Worm (Caenorhabditis elegans) whole organism, midembryonic: ENCODE measurements around the gene E02H1.1.

Experiments used
- T22C8.4 ChIP-seq: fragments of 200-800 bp; sonication (Bioruptor generic); IDR thresholded peaks from 2 replicates; pipeline ENCODE4 v1.3.6; 2022; ENCODE audit warnings: missing genetic modification characterization, missing compliant biosample characterization
- cog-1 ChIP-seq: sonication (generic microtip); optimal IDR thresholded peaks from 2 replicates; lab custom pipeline; 2016; ENCODE audit warnings: missing genetic modification characterization, missing compliant biosample characterization
- flt-1 ChIP-seq: fragments of 200-800 bp; sonication (Bioruptor generic); IDR thresholded peaks from 2 replicates; pipeline ENCODE4 v1.3.6; 2022; ENCODE audit warnings: missing genetic modification characterization, missing compliant biosample characterization
- klf-2 ChIP-seq: fragments of 200-800 bp; sonication (Bioruptor generic); conservative IDR thresholded peaks from 2 replicates; pipeline ENCODE4 v1.3.6; 2022; ENCODE audit warnings: missing genetic modification reagents, missing genetic modification characterization, missing compliant biosample characterization
- med-1 ChIP-seq: sonication (generic microtip); optimal IDR thresholded peaks from 2 replicates; lab custom pipeline; 2017; ENCODE audit warnings: missing genetic modification characterization, mild to moderate bottlenecking, missing compliant biosample characterization, antibody characterized with exemption, missing genetic modification reagents; ENCODE audit not compliant: insufficient read depth
- ref-1 ChIP-seq: fragments of 200-800 bp; sonication (Bioruptor generic); conservative IDR thresholded peaks from 2 replicates; pipeline ENCODE4 v1.3.6; 2022; ENCODE audit warnings: missing genetic modification reagents, missing genetic modification characterization, missing compliant biosample characterization
- tab-1 ChIP-seq: fragments of 200-800 bp; sonication (Bioruptor generic); IDR thresholded peaks from 2 replicates; pipeline ENCODE4 v1.3.6; 2022; ENCODE audit warnings: missing genetic modification characterization, missing compliant biosample characterization
- ztf-23 ChIP-seq: fragments of 200-800 bp; sonication (Bioruptor generic); IDR thresholded peaks from 2 replicates; pipeline ENCODE4 v1.3.6; 2022; ENCODE audit warnings: missing genetic modification reagents, missing genetic modification characterization, missing compliant biosample characterization
- ztf-29 ChIP-seq: fragments of 200-800 bp; sonication (Bioruptor generic); IDR thresholded peaks from 2 replicates; pipeline ENCODE4 v1.3.6; 2022; ENCODE audit warnings: missing genetic modification reagents, missing genetic modification characterization, missing compliant biosample characterization

E02H1.1 gene

DNA sequence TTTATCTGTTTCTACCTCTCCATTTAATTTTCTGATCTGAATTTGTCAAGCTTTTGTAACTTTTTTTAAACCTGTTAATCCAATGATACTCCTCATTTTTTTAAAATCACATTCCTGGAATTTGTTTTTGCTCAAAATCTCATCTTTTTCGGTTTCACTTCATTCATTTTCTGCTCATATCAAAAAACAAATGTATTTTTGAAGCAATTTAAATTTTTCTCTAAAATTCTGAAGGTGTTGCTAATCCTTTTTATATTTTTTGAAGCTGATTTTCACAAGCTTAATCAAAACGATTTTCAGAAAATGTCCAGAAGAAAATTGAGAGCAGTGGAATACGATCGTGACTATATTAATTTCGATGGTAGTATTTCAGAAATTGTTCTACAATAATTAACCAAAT, 4.0 kb upstream of the E02H1.1 start, which contains the start of gene E02H1.5:
Gene E02H1.5 (plus strand): TSS at position 301 of the 400 bp plus-strand sequence.
- TF ChIP-seq cog-1 (tag; lab: Kevin White, UChicago) (no peak), med-1 (GFP tag; lab: Kevin White, UChicago) (no peak), flt-1 (GFP tag; lab: Robert Waterston, UW) (no peak)

DNA sequence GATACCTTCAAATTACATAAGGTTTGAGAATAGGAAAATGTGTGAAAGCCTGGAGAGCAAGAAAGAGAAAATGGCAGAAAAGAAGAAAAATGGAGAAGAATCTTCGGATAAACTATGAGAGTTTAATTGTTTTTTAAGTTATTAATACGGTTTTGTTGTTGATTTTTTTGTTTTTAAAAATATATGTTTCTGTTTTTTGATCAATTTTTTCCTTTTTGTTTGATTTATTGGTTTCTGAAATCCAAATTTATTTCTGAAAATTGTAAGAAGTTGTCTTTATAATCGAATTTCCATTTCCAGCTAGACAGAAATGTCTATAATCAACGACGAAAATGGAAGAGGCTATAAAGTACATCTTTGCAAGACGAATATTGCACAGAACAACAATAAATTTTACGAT, 1.8 kb upstream of the E02H1.1 start, which contains the start of gene parp-2:
Gene parp-2 (plus strand): TSS at position 301 of the 400 bp plus-strand sequence.
- TF ChIP-seq klf-2 (GFP tag; lab: Robert Waterston, UW) (no peak), med-1 (GFP tag; lab: Kevin White, UChicago) (no peak), ztf-23 (GFP tag; lab: Robert Waterston, UW) (no peak), flt-1 (GFP tag; lab: Robert Waterston, UW) (no peak), ztf-29 (GFP tag; lab: Robert Waterston, UW) (no peak), tab-1 (GFP tag; lab: Robert Waterston, UW) (no peak), cog-1 (tag; lab: Kevin White, UChicago) (no peak), ref-1 (GFP tag; lab: Robert Waterston, UW) (no peak), T22C8.4 (GFP tag; lab: Robert Waterston, UW) (no peak)

DNA sequence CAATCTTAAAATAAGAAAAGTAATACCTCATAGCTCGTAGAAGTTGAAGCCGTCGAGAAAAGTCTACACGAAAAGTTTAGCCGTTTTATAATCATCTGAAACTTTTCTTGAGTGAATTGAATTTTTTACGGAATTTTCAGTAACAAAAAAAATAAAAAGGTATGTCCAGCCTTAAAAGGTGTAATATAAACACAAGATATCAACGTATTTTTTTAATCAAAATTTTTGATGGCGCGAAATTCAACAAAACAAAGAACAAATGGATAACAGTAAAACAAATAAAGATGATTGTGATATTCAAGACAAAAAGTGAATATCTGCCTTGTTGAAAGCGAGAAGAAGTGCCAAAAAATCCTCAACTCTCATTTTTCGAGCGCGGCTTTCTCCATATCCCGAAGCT, 1.3 kb downstream of the E02H1.1 start, which contains the start of gene eral-1:
Gene eral-1 (minus strand): TSS at position 101 of the 400 bp plus-strand sequence.
- no peak for TF ChIP-seq cog-1 (tag; lab: Kevin White, UChicago)
- no peak for TF ChIP-seq ref-1 (GFP tag; lab: Robert Waterston, UW)
- TF ChIP-seq T22C8.4 (GFP tag; lab: Robert Waterston, UW), result no peak
- no peak for TF ChIP-seq klf-2 (GFP tag; lab: Robert Waterston, UW)
- no peak for TF ChIP-seq ztf-23 (GFP tag; lab: Robert Waterston, UW)
- TF ChIP-seq ztf-29 (GFP tag; lab: Robert Waterston, UW), result no peak
- TF ChIP-seq tab-1 (GFP tag; lab: Robert Waterston, UW), result no peak
- TF ChIP-seq flt-1 (GFP tag; lab: Robert Waterston, UW), result no peak
- TF ChIP-seq med-1 (GFP tag; lab: Kevin White, UChicago), result no peak

DNA sequence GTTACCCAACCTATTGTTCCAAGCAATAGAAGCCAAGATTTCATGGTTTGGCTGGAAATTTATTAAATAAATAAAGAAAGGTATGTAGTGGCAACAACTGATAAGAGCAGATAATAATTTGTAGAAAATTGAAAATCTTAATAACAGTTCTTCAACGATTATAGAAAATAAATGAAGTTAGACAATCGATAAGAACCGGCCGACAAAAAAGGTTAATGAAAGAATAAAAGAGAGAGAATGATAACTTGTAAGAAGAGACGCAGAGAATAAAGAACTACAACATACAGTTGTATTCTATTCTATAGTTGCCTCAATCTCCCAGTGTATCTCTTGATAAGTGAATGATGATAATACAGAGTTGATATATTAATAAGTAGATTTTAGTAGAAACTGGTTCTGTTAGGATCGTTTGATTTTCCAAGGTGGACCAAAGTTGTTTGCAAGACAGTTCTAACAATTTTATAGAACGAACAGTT, 4.2 kb downstream of the E02H1.1 start, which contains the start of gene ugt-58:
Gene ugt-58 (minus strand): TSS at position 51 of the 476 bp plus-strand sequence.
- TF ChIP-seq ztf-29 (GFP tag; lab: Robert Waterston, UW), result no peak
- TF ChIP-seq flt-1 (GFP tag; lab: Robert Waterston, UW), result no peak
- TF ChIP-seq cog-1 (tag; lab: Kevin White, UChicago), result no peak
- no peak for TF ChIP-seq ztf-23 (GFP tag; lab: Robert Waterston, UW)
- TF ChIP-seq tab-1 (GFP tag; lab: Robert Waterston, UW), result no peak
- TF ChIP-seq med-1 (GFP tag; lab: Kevin White, UChicago), result no peak
- TF ChIP-seq klf-2 (GFP tag; lab: Robert Waterston, UW), result no peak
- no peak for TF ChIP-seq ref-1 (GFP tag; lab: Robert Waterston, UW)
- TF ChIP-seq T22C8.4 (GFP tag; lab: Robert Waterston, UW), result no peak

DNA sequence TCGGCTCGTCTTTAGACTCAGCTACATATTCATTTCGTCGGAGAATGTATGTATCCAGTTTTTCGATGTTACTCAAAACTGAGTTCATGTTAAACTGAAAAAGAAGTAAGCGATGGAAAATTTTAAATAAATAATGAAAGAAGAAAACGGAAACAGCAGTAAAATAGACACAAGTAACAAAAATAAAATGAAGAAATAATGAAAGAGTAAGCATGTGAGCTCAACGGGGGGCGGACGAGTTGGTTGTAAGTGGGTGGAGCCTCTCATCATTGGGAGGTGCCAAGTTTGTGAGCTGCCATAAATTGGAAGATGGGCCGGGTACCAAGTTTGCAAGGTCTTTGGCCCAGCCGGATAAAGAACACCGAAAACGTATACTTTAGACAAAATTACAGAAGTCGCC, 7.5 kb downstream of the E02H1.1 start, which contains the start of gene wee-1.1:
Gene wee-1.1 (minus strand): TSS at position 101 of the 400 bp plus-strand sequence.
- TF ChIP-seq cog-1 (tag; lab: Kevin White, UChicago) (no peak), ztf-29 (GFP tag; lab: Robert Waterston, UW) (no peak), klf-2 (GFP tag; lab: Robert Waterston, UW) (no peak), T22C8.4 (GFP tag; lab: Robert Waterston, UW) (no peak), flt-1 (GFP tag; lab: Robert Waterston, UW) (no peak), ztf-23 (GFP tag; lab: Robert Waterston, UW) (no peak), ref-1 (GFP tag; lab: Robert Waterston, UW) (no peak), tab-1 (GFP tag; lab: Robert Waterston, UW) (no peak)

DNA sequence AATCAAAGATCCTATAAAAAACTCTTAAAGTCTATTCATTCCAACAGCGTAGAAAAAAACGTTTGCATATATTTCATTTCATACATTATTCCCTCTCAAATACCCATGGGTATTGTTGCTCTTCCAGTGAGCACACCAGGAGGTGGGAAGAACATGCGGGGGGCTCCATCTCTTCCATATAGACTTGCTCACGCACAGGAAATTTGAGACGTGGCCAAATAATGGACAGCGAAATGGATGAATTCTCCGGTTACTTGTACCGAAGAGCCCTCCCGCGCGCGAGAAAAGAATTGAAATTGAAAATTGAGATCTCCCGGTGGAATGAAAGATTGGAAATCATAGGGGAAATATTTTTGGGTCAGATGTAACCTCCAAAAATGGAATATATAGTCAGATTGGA, 13.3 kb downstream of the E02H1.1 start:
- TF ChIP-seq flt-1 (GFP tag; lab: Robert Waterston, UW) (no peak), ztf-23 (GFP tag; lab: Robert Waterston, UW) (no peak), med-1 (GFP tag; lab: Kevin White, UChicago) (no peak), T22C8.4 (GFP tag; lab: Robert Waterston, UW) (no peak), tab-1 (GFP tag; lab: Robert Waterston, UW) (no peak), ztf-29 (GFP tag; lab: Robert Waterston, UW) (no peak)

DNA sequence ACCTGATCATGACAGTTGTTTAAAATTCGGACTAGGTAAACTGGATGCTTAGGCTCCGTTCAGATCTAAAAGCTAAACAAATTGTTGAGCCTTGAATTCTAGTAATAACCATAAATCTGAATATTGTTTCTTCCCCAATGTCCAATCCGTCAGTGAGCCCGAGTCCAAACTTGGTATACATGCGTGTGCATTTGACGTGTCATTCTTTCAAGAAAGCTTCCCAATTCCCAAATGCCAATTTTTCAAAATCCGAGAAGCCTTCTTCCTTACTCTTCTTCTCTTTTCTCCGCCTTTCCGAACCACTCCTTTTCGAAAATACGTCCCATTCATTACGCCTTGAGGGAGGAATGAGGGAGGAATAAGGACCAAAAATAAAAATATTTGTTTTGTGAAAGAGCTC, 14.3 kb downstream of the E02H1.1 start:
- TF ChIP-seq ztf-29 (GFP tag; lab: Robert Waterston, UW) (no peak), ztf-23 (GFP tag; lab: Robert Waterston, UW) (no peak), cog-1 (tag; lab: Kevin White, UChicago) (no peak), tab-1 (GFP tag; lab: Robert Waterston, UW) (no peak), flt-1 (GFP tag; lab: Robert Waterston, UW) (no peak), klf-2 (GFP tag; lab: Robert Waterston, UW) (no peak), med-1 (GFP tag; lab: Kevin White, UChicago) (no peak), T22C8.4 (GFP tag; lab: Robert Waterston, UW) (no peak), ref-1 (GFP tag; lab: Robert Waterston, UW) (no peak)

DNA sequence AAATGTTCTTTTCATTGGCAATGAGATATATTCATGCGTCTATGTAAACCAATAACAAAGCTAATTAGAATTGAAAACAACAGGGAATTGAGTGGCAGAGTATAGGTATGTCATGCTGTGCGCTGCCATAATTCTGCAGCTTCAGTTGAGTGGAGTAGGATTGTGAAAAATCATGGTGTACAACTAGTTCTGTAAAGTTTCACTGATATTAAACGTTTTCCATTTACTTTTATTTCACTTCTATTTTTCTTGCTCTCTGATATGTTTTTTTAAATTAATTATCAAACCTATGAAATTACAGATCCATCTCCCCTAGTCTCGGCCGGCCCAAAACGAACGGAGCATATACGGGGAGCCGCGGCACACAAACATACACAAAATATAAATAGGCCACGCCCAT, 15.3 kb downstream of the E02H1.1 start, which contains the start of gene exc-7:
Gene exc-7 (plus strand): TSS at position 301 of the 400 bp plus-strand sequence.
- TF ChIP-seq flt-1 (GFP tag; lab: Robert Waterston, UW) (no peak), T22C8.4 (GFP tag; lab: Robert Waterston, UW) (no peak), ztf-23 (GFP tag; lab: Robert Waterston, UW) (no peak), cog-1 (tag; lab: Kevin White, UChicago) (no peak), ztf-29 (GFP tag; lab: Robert Waterston, UW) (no peak), med-1 (GFP tag; lab: Kevin White, UChicago) (no peak), klf-2 (GFP tag; lab: Robert Waterston, UW) (no peak)

DNA sequence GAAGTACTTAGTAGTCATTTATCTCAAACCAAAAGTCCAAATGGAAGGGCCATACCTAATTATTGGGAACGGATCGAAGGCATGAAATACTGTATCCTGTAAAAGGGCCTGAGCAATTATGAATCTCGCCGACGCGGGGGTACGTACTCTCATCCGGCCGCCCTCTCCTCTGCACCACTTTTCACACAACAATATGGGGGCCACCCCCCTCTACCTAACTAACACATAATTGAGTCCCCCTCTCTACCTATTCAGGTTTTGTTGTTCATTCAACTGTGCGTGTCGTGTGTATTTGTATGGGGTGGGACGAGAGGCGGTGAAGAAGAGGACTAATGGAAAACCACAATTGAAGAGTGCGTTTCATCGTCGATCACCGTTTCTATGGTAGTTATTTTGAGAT, 16.6 kb downstream of the E02H1.1 start:
- TF ChIP-seq med-1 (GFP tag; lab: Kevin White, UChicago), result no peak
- TF ChIP-seq T22C8.4 (GFP tag; lab: Robert Waterston, UW), result no peak
- TF ChIP-seq klf-2 (GFP tag; lab: Robert Waterston, UW), result no peak
- TF ChIP-seq ztf-23 (GFP tag; lab: Robert Waterston, UW), result no peak
- TF ChIP-seq ztf-29 (GFP tag; lab: Robert Waterston, UW), result no peak
- TF ChIP-seq tab-1 (GFP tag; lab: Robert Waterston, UW), result no peak
- no peak for TF ChIP-seq flt-1 (GFP tag; lab: Robert Waterston, UW)
- no peak for TF ChIP-seq cog-1 (tag; lab: Kevin White, UChicago)
- TF ChIP-seq ref-1 (GFP tag; lab: Robert Waterston, UW), result no peak
